Worm (Caenorhabditis elegans) whole organism, mixed stage, embryonic: ENCODE measurements around the gene ccz-1.

Source experiments
- M03D4.4 ChIP-seq: sonication (generic microtip); optimal IDR thresholded peaks from 2 replicates; lab custom pipeline; 2017; ENCODE audit warnings: mild to moderate bottlenecking, missing genetic modification characterization, missing compliant biosample characterization
- bed-3 ChIP-seq: fragments of 200-800 bp; sonication (Bioruptor generic); optimal IDR thresholded peaks from 3 replicates; lab custom pipeline; 2018; ENCODE audit warnings: mild to moderate bottlenecking, missing genetic modification characterization, moderate library complexity, missing compliant biosample characterization
- blmp-1 ChIP-seq: fragments of 150-350 bp; optimal IDR thresholded peaks from 2 replicates; lab custom pipeline; 2014; ENCODE audit warnings: missing biosample characterization, missing genetic modification characterization
- ceh-39 ChIP-seq: fragments of 150-350 bp; optimal IDR thresholded peaks from 2 replicates; lab custom pipeline; 2014; ENCODE audit warnings: missing biosample characterization, missing genetic modification characterization
- ceh-43 ChIP-seq: fragments of 200-800 bp; sonication (Bioruptor generic); optimal IDR thresholded peaks from 2 replicates; lab custom pipeline; 2018; ENCODE audit warnings: mild to moderate bottlenecking, missing genetic modification characterization, moderate library complexity, missing compliant biosample characterization
- ceh-83 ChIP-seq: fragments of 200-800 bp; sonication (Bioruptor generic); optimal IDR thresholded peaks from 2 replicates; lab custom pipeline; 2018; ENCODE audit warnings: mild to moderate bottlenecking, missing genetic modification characterization, missing compliant biosample characterization
- ces-1 ChIP-seq: fragments of 150-350 bp; optimal IDR thresholded peaks from 2 replicates; lab custom pipeline; 2014; ENCODE audit warnings: missing biosample characterization, missing genetic modification reagents, missing genetic modification characterization
- cnd-1 ChIP-seq: fragments of 200-800 bp; sonication (Bioruptor generic); optimal IDR thresholded peaks from 2 replicates; lab custom pipeline; 2018; ENCODE audit warnings: mild to moderate bottlenecking, missing genetic modification characterization, missing compliant biosample characterization
- drap-1 ChIP-seq: fragments of 200-800 bp; sonication (Bioruptor generic); optimal IDR thresholded peaks from 3 replicates; lab custom pipeline; 2018; ENCODE audit warnings: mild to moderate bottlenecking, missing genetic modification characterization, missing compliant biosample characterization
- elt-1 ChIP-seq: sonication (generic microtip); optimal IDR thresholded peaks from 2 replicates; lab custom pipeline; 2017; ENCODE audit warnings: missing genetic modification characterization, mild to moderate bottlenecking, missing compliant biosample characterization, antibody characterized with exemption, moderate library complexity, borderline replicate concordance; ENCODE audit not compliant: insufficient read depth
- elt-3 ChIP-seq: fragments of 150-350 bp; optimal IDR thresholded peaks from 2 replicates; lab custom pipeline; 2014; ENCODE audit warnings: missing biosample characterization, missing genetic modification characterization
- flh-1 ChIP-seq: fragments of 200-800 bp; sonication (Bioruptor generic); optimal IDR thresholded peaks from 2 replicates; lab custom pipeline; 2018; ENCODE audit warnings: mild to moderate bottlenecking, missing genetic modification characterization, moderate library complexity, missing compliant biosample characterization
- ham-2 ChIP-seq: fragments of 200-800 bp; sonication (Bioruptor generic); optimal IDR thresholded peaks from 2 replicates; lab custom pipeline; 2018; ENCODE audit warnings: mild to moderate bottlenecking, missing genetic modification characterization, missing compliant biosample characterization
- hlh-1 ChIP-seq: fragments of 150-350 bp; optimal IDR thresholded peaks from 2 replicates; lab custom pipeline; 2014; ENCODE audit warnings: missing biosample characterization, missing genetic modification reagents, missing genetic modification characterization
- lin-13 ChIP-seq: fragments of 150-350 bp; optimal IDR thresholded peaks from 2 replicates; lab custom pipeline; 2014; ENCODE audit warnings: missing biosample characterization, missing genetic modification characterization
- lin-32 ChIP-seq: fragments of 200-800 bp; sonication (Bioruptor generic); optimal IDR thresholded peaks from 2 replicates; lab custom pipeline; 2018; ENCODE audit warnings: mild to moderate bottlenecking, missing genetic modification characterization, missing compliant biosample characterization
- lsy-2 ChIP-seq: fragments of 150-350 bp; optimal IDR thresholded peaks from 2 replicates; lab custom pipeline; 2014; ENCODE audit warnings: missing biosample characterization, missing genetic modification characterization
- mab-5 ChIP-seq: fragments of 150-350 bp; optimal IDR thresholded peaks from 2 replicates; lab custom pipeline; 2014; ENCODE audit warnings: missing biosample characterization, missing genetic modification characterization
- mep-1 ChIP-seq: fragments of 150-350 bp; optimal IDR thresholded peaks from 2 replicates; lab custom pipeline; 2017; ENCODE audit warnings: missing biosample characterization, missing genetic modification reagents, missing genetic modification characterization, inconsistent platforms
- mls-2 ChIP-seq: sonication (generic microtip); optimal IDR thresholded peaks from 2 replicates; lab custom pipeline; 2016; ENCODE audit warnings: mild to moderate bottlenecking, missing genetic modification characterization, moderate library complexity, missing compliant biosample characterization
- nhr-12 ChIP-seq: fragments of 150-350 bp; optimal IDR thresholded peaks from 2 replicates; lab custom pipeline; 2014; ENCODE audit warnings: missing biosample characterization, missing genetic modification characterization
- nhr-2 ChIP-seq: fragments of 150-350 bp; optimal IDR thresholded peaks from 2 replicates; lab custom pipeline; 2014; ENCODE audit warnings: missing biosample characterization, missing genetic modification characterization
- nhr-237 ChIP-seq: fragments of 150-350 bp; optimal IDR thresholded peaks from 2 replicates; lab custom pipeline; 2014; ENCODE audit warnings: missing biosample characterization, missing genetic modification characterization
- nhr-28 ChIP-seq: fragments of 150-350 bp; optimal IDR thresholded peaks from 2 replicates; lab custom pipeline; 2014; ENCODE audit warnings: missing biosample characterization, missing genetic modification characterization
- nhr-76 ChIP-seq: sonication (generic microtip); optimal IDR thresholded peaks from 2 replicates; lab custom pipeline; 2017; ENCODE audit warnings: missing biosample characterization, missing genetic modification characterization
- pha-4 ChIP-seq: fragments of 150-350 bp; optimal IDR thresholded peaks from 2 replicates; lab custom pipeline; 2018; ENCODE audit warnings: missing biosample characterization, missing genetic modification reagents, missing genetic modification characterization
- sem-2 ChIP-seq: fragments of 200-800 bp; sonication (Bioruptor generic); optimal IDR thresholded peaks from 2 replicates; lab custom pipeline; 2018; ENCODE audit warnings: mild to moderate bottlenecking, missing genetic modification characterization, missing compliant biosample characterization
- snpc-4 ChIP-seq: fragments of 150-350 bp; optimal IDR thresholded peaks from 2 replicates; lab custom pipeline; 2014; ENCODE audit warnings: missing biosample characterization, missing genetic modification characterization
- sptf-1 ChIP-seq: sonication (generic microtip); optimal IDR thresholded peaks from 2 replicates; lab custom pipeline; 2017; ENCODE audit warnings: mild to moderate bottlenecking, missing genetic modification characterization, moderate library complexity, missing compliant biosample characterization
- tbx-8 ChIP-seq: fragments of 200-800 bp; sonication (Bioruptor generic); optimal IDR thresholded peaks from 2 replicates; lab custom pipeline; 2018; ENCODE audit warnings: mild to moderate bottlenecking, missing genetic modification characterization, moderate library complexity, missing compliant biosample characterization
- unc-120 ChIP-seq: sonication (generic microtip); optimal IDR thresholded peaks from 2 replicates; lab custom pipeline; 2017; ENCODE audit warnings: missing genetic modification characterization, missing compliant biosample characterization; ENCODE audit not compliant: poor library complexity, severe bottlenecking
- unc-39 ChIP-seq: fragments of 150-350 bp; optimal IDR thresholded peaks from 2 replicates; lab custom pipeline; 2014; ENCODE audit warnings: missing biosample characterization, missing genetic modification characterization
- unc-62 ChIP-seq: fragments of 150-350 bp; optimal IDR thresholded peaks from 2 replicates; lab custom pipeline; 2014; ENCODE audit warnings: missing biosample characterization, missing genetic modification reagents, missing genetic modification characterization
- zip-8 ChIP-seq: fragments of 150-350 bp; optimal IDR thresholded peaks from 2 replicates; lab custom pipeline; 2014; ENCODE audit warnings: missing biosample characterization, missing genetic modification characterization
- ztf-11 ChIP-seq: fragments of 150-350 bp; optimal IDR thresholded peaks from 2 replicates; lab custom pipeline; 2014; ENCODE audit warnings: missing biosample characterization, missing genetic modification characterization

The ccz-1 gene

ce11 chrV:13653713-13654393, 24.8 kb upstream of the ccz-1 start, which contains the start of gene lpin-1:
lpin-1 (minus strand) TSS chrV:13654129.
- TF ChIP-seq drap-1, result no peak
- no peak for TF ChIP-seq ceh-43

- no peak for TF ChIP-seq ham-2 (GFP tag; lab: Kevin White, UChicago)
- no peak for TF ChIP-seq zip-8 (tag; lab: Kevin White, UChicago)
- no peak for TF ChIP-seq pha-4 (tag; lab: Kevin White, UChicago)
- TF ChIP-seq unc-39, result no peak
- no peak for TF ChIP-seq drap-1
- TF ChIP-seq blmp-1, result no peak
- no peak for TF ChIP-seq elt-3 (tag; lab: Kevin White, UChicago)
- no peak for TF ChIP-seq mep-1 (tag; lab: Kevin White, UChicago)
- no peak for TF ChIP-seq ceh-83 (GFP tag; lab: Kevin White, UChicago)
- no peak for TF ChIP-seq nhr-2 (tag; lab: Kevin White, UChicago)
- no peak for TF ChIP-seq unc-62 (GFP tag; lab: Kevin White, UChicago)
- TF ChIP-seq nhr-28 (tag; lab: Kevin White, UChicago), result no peak
- TF ChIP-seq mab-5, result no peak
- TF ChIP-seq cnd-1 (tag; lab: Kevin White, UChicago), result no peak
- no peak for TF ChIP-seq hlh-1 (tag; lab: Kevin White, UChicago)
- TF ChIP-seq nhr-76 (tag; lab: Kevin White, UChicago), result no peak
- no peak for TF ChIP-seq tbx-8 (GFP tag; lab: Kevin White, UChicago)
- no peak for TF ChIP-seq flh-1 (GFP tag; lab: Kevin White, UChicago)
- no peak for TF ChIP-seq ceh-43
- TF ChIP-seq, all 35 proteins: peak for 0
Observed at ce11 chrV:13654394-13654792, 24.3 kb upstream of the ccz-1 start.

- TF ChIP-seq M03D4.4 (tag; lab: Kevin White, UChicago) (peak; percentile 40), flh-1 (GFP tag; lab: Kevin White, UChicago) (no peak), nhr-76 (tag; lab: Kevin White, UChicago) (no peak), ceh-43 (peak; percentile 28), zip-8 (tag; lab: Kevin White, UChicago) (no peak), drap-1 (no peak), elt-1 (tag; lab: Kevin White, UChicago) (no peak), ceh-39 (tag; lab: Kevin White, UChicago) (no peak), ceh-83 (GFP tag; lab: Kevin White, UChicago) (no peak), tbx-8 (GFP tag; lab: Kevin White, UChicago) (no peak), sptf-1 (no peak), bed-3 (no peak), nhr-12 (tag; lab: Kevin White, UChicago) (no peak), nhr-28 (tag; lab: Kevin White, UChicago) (no peak), cnd-1 (tag; lab: Kevin White, UChicago) (no peak), unc-120 (tag; lab: Kevin White, UChicago) (peak; percentile 42), mls-2 (tag; lab: Kevin White, UChicago) (peak; percentile 42), ces-1 (GFP tag; lab: Kevin White, UChicago) (peak; percentile 82), blmp-1 (no peak), nhr-237 (tag; lab: Kevin White, UChicago) (no peak), lsy-2 (tag; lab: Kevin White, UChicago) (peak; percentile 33), unc-39 (no peak), hlh-1 (tag; lab: Kevin White, UChicago) (no peak), elt-3 (tag; lab: Kevin White, UChicago) (no peak), pha-4 (tag; lab: Kevin White, UChicago) (no peak), nhr-2 (tag; lab: Kevin White, UChicago) (no peak), lin-32 (no peak), mep-1 (tag; lab: Kevin White, UChicago) (peak; percentile 69), unc-62 (GFP tag; lab: Kevin White, UChicago) (peak; percentile 73), lin-13 (no peak), ham-2 (GFP tag; lab: Kevin White, UChicago) (no peak), mab-5 (no peak), sem-2 (no peak), snpc-4 (no peak), ztf-11 (no peak)
Observed at ce11 chrV:13655202-13655764, 23.4 kb upstream of the ccz-1 start.
